Worm (Caenorhabditis elegans) whole organism, L4 larva: ENCODE data around the gene nhr-17.

ENCODE experiments used
- F10B5.3 ChIP-seq: sonication (generic microtip); optimal IDR thresholded peaks from 2 replicates; lab custom pipeline; 2016; ENCODE audit warnings: mild to moderate bottlenecking, missing genetic modification characterization, missing compliant biosample characterization
- F37D6.2 ChIP-seq: sonication (generic microtip); optimal IDR thresholded peaks from 2 replicates; lab custom pipeline; 2016; ENCODE audit warnings: mild to moderate bottlenecking, missing genetic modification characterization, missing compliant biosample characterization
- T20F7.1 ChIP-seq: fragments of 200-800 bp; sonication (Bioruptor generic); optimal IDR thresholded peaks from 2 replicates; lab custom pipeline; 2018; ENCODE audit warnings: mild to moderate bottlenecking, missing genetic modification characterization, missing compliant biosample characterization
- Y48G9A.11 ChIP-seq: fragments of 200-800 bp; sonication (Bioruptor generic); IDR thresholded peaks from 2 replicates; pipeline ENCODE4 v1.3.6; 2022; ENCODE audit warnings: missing genetic modification reagents, missing genetic modification characterization, missing compliant biosample characterization
- Y5F2A.4 ChIP-seq: fragments of 200-800 bp; sonication (Bioruptor generic); optimal IDR thresholded peaks from 2 replicates; lab custom pipeline; 2018; ENCODE audit warnings: mild to moderate bottlenecking, missing genetic modification characterization, missing compliant biosample characterization
- Y75B8A.6 ChIP-seq: fragments of 200-800 bp; sonication (Bioruptor generic); IDR thresholded peaks from 2 replicates; pipeline ENCODE4 v1.3.6; 2022; ENCODE audit warnings: missing genetic modification reagents, missing genetic modification characterization, missing compliant biosample characterization
- ZK337.2 ChIP-seq: fragments of 200-800 bp; sonication (Bioruptor generic); IDR thresholded peaks from 2 replicates; pipeline ENCODE4 v1.3.6; 2022; ENCODE audit warnings: missing genetic modification reagents, missing genetic modification characterization, missing compliant biosample characterization
- ZK546.5 ChIP-seq, 2 experiments: sonication (generic microtip); optimal IDR thresholded peaks; 2 replicates each; lab custom pipeline; 2017; ENCODE audit warnings: missing biosample characterization in 2 of 2, missing genetic modification characterization in 2 of 2
- aha-1 ChIP-seq: fragments of 150-350 bp; peaks from one replicate; lab custom pipeline; 2014; ENCODE audit warnings: missing biosample characterization, missing genetic modification characterization
- aly-2 ChIP-seq: sonication (generic microtip); optimal IDR thresholded peaks from 2 replicates; lab custom pipeline; 2018; ENCODE audit warnings: missing biosample characterization, missing genetic modification characterization
- attf-4 ChIP-seq: sonication (generic microtip); optimal IDR thresholded peaks from 3 replicates; lab custom pipeline; 2017; ENCODE audit warnings: missing biosample characterization, missing genetic modification characterization
- ceh-20 ChIP-seq: fragments of 200-800 bp; sonication (Bioruptor generic); IDR thresholded peaks from 2 replicates; pipeline ENCODE4 v1.3.6; 2022; ENCODE audit warnings: missing genetic modification reagents, missing genetic modification characterization, missing compliant biosample characterization
- ceh-82 ChIP-seq: sonication (generic microtip); optimal IDR thresholded peaks from 2 replicates; lab custom pipeline; 2017; ENCODE audit warnings: missing biosample characterization, missing genetic modification characterization
- ces-1 ChIP-seq: fragments of 150-350 bp; sonication (generic microtip); optimal IDR thresholded peaks from 4 replicates; lab custom pipeline; 2014; ENCODE audit warnings: missing biosample characterization, missing genetic modification reagents, missing genetic modification characterization
- ctbp-1 ChIP-seq: fragments of 200-800 bp; sonication (Bioruptor generic); IDR thresholded peaks from 2 replicates; pipeline ENCODE4 v1.3.6; 2022; ENCODE audit warnings: missing genetic modification reagents, missing genetic modification characterization, missing compliant biosample characterization
- daf-12 ChIP-seq: fragments of 150-350 bp; optimal IDR thresholded peaks from 2 replicates; lab custom pipeline; 2014; ENCODE audit warnings: missing biosample characterization, missing genetic modification reagents, missing genetic modification characterization
- daf-19 ChIP-seq: fragments of 200-800 bp; sonication (Bioruptor generic); conservative IDR thresholded peaks from 2 replicates; pipeline ENCODE4 v1.3.6; 2022; ENCODE audit warnings: missing genetic modification characterization, missing compliant biosample characterization
- dmd-8 ChIP-seq: fragments of 200-800 bp; sonication (Bioruptor generic); IDR thresholded peaks from 2 replicates; pipeline ENCODE4 v1.3.6; 2022; ENCODE audit warnings: missing genetic modification characterization, missing compliant biosample characterization
- dpl-1 ChIP-seq: fragments of 150-350 bp; optimal IDR thresholded peaks from 2 replicates; lab custom pipeline; 2014; ENCODE audit warnings: missing biosample characterization, missing genetic modification reagents, missing genetic modification characterization
- duxl-1 ChIP-seq: sonication (generic microtip); optimal IDR thresholded peaks from 2 replicates; lab custom pipeline; 2016; ENCODE audit warnings: mild to moderate bottlenecking, missing genetic modification characterization, moderate library complexity, missing compliant biosample characterization; ENCODE audit not compliant: poor library complexity
- egl-27 ChIP-seq: sonication (generic microtip); optimal IDR thresholded peaks from 3 replicates; lab custom pipeline; 2017; ENCODE audit warnings: missing biosample characterization, missing genetic modification reagents, missing genetic modification characterization
- egl-43 ChIP-seq: fragments of 200-800 bp; sonication (Bioruptor generic); IDR thresholded peaks from 2 replicates; pipeline ENCODE4 v1.3.6; 2022; ENCODE audit warnings: missing genetic modification reagents, missing genetic modification characterization, missing compliant biosample characterization
- fkh-10 ChIP-seq: fragments of 150-350 bp; optimal IDR thresholded peaks from 2 replicates; lab custom pipeline; 2014; ENCODE audit warnings: missing biosample characterization, missing genetic modification reagents, missing genetic modification characterization
- fos-1 ChIP-seq: fragments of 150-350 bp; optimal IDR thresholded peaks from 2 replicates; lab custom pipeline; 2014; ENCODE audit warnings: missing biosample characterization, missing genetic modification characterization
- hmg-1.1 ChIP-seq: fragments of 200-800 bp; sonication (Bioruptor generic); IDR thresholded peaks from 2 replicates; pipeline ENCODE4 v1.3.6; 2022; ENCODE audit warnings: missing genetic modification reagents, missing genetic modification characterization, missing compliant biosample characterization
- lim-7 ChIP-seq: fragments of 200-800 bp; sonication (Bioruptor generic); IDR thresholded peaks from 2 replicates; pipeline ENCODE4 v1.3.6; 2022; ENCODE audit warnings: missing genetic modification characterization, missing compliant biosample characterization
- lin-1 ChIP-seq: fragments of 200-800 bp; sonication (Bioruptor generic); IDR thresholded peaks from 2 replicates; pipeline ENCODE4 v1.3.6; 2022; ENCODE audit warnings: missing genetic modification reagents, missing genetic modification characterization, missing compliant biosample characterization
- lin-13 ChIP-seq: fragments of 150-350 bp; optimal IDR thresholded peaks from 2 replicates; lab custom pipeline; 2014; ENCODE audit warnings: missing biosample characterization, missing genetic modification reagents, missing genetic modification characterization
- lin-15B ChIP-seq: fragments of 150-350 bp; sonication (generic microtip); optimal IDR thresholded peaks from 3 replicates; lab custom pipeline; 2014; ENCODE audit warnings: missing biosample characterization, missing genetic modification characterization
- lin-39 ChIP-seq: fragments of 150-350 bp; optimal IDR thresholded peaks from 2 replicates; lab custom pipeline; 2014; ENCODE audit warnings: missing biosample characterization, missing genetic modification reagents, missing genetic modification characterization
- lir-3 ChIP-seq: sonication (generic microtip); optimal IDR thresholded peaks from 2 replicates; lab custom pipeline; 2016; ENCODE audit warnings: mild to moderate bottlenecking, missing genetic modification characterization, missing compliant biosample characterization
- lsy-2 ChIP-seq, 2 experiments: fragments of 150-350 bp in 1 of 2; sonication (generic microtip) in 1 of 2; optimal IDR thresholded peaks; 2 replicates each; lab custom pipeline; 2014 to 2017; ENCODE audit warnings: missing biosample characterization in 2 of 2, missing genetic modification characterization in 2 of 2
- madf-5 ChIP-seq, 2 experiments: fragments of 200-800 bp; sonication (Bioruptor generic); IDR thresholded peaks; 2 replicates each; pipeline ENCODE4 v1.3.6; 2022; ENCODE audit warnings: missing compliant biosample characterization in 2 of 2, missing genetic modification characterization in 2 of 2
- madf-9 ChIP-seq: fragments of 200-800 bp; sonication (Bioruptor generic); conservative IDR thresholded peaks from 2 replicates; pipeline ENCODE4 v1.3.6; 2022; ENCODE audit warnings: missing genetic modification reagents, missing genetic modification characterization, missing compliant biosample characterization
- mxl-3 ChIP-seq: fragments of 200-800 bp; sonication (Bioruptor generic); optimal IDR thresholded peaks from 2 replicates; lab custom pipeline; 2018; ENCODE audit warnings: mild to moderate bottlenecking, missing genetic modification characterization, missing compliant biosample characterization
- nhr-10 ChIP-seq: fragments of 150-350 bp; optimal IDR thresholded peaks from 2 replicates; lab custom pipeline; 2014; ENCODE audit warnings: missing biosample characterization, missing genetic modification characterization
- nhr-111 ChIP-seq: fragments of 200-800 bp; sonication (Bioruptor generic); optimal IDR thresholded peaks from 2 replicates; lab custom pipeline; 2018; ENCODE audit warnings: mild to moderate bottlenecking, missing genetic modification characterization, missing compliant biosample characterization
- nhr-237 ChIP-seq: sonication (generic microtip); optimal IDR thresholded peaks from 2 replicates; lab custom pipeline; 2017; ENCODE audit warnings: missing biosample characterization, missing genetic modification characterization
- nhr-25 ChIP-seq: sonication (generic microtip); optimal IDR thresholded peaks from 2 replicates; lab custom pipeline; 2017; ENCODE audit warnings: missing genetic modification characterization, mild to moderate bottlenecking, missing compliant biosample characterization, antibody characterized with exemption, moderate library complexity, borderline replicate concordance; ENCODE audit not compliant: insufficient read depth
- nhr-28 ChIP-seq: fragments of 150-350 bp; optimal IDR thresholded peaks from 2 replicates; lab custom pipeline; 2014; ENCODE audit warnings: missing biosample characterization, missing genetic modification characterization
- nhr-48 ChIP-seq: sonication (generic microtip); optimal IDR thresholded peaks from 2 replicates; lab custom pipeline; 2016; ENCODE audit warnings: mild to moderate bottlenecking, missing genetic modification characterization, missing compliant biosample characterization
- nhr-76 ChIP-seq: fragments of 150-350 bp; optimal IDR thresholded peaks from 2 replicates; lab custom pipeline; 2014; ENCODE audit warnings: missing biosample characterization, missing genetic modification characterization
- nhr-77 ChIP-seq: fragments of 150-350 bp; optimal IDR thresholded peaks from 2 replicates; lab custom pipeline; 2014; ENCODE audit warnings: missing biosample characterization, missing genetic modification characterization
- pha-4 ChIP-seq, 2 experiments: fragments of 150-350 bp in 1 of 2; fragments of 200-800 bp in 1 of 2; sonication (Bioruptor generic) in 1 of 2; IDR thresholded peaks in 1 of 2; optimal IDR thresholded peaks in 1 of 2; 2 replicates each; pipeline versions ENCODE4 v1.3.6 to Lab custom; 2014 to 2022; ENCODE audit warnings: missing genetic modification characterization in 2 of 2, missing genetic modification reagents in 2 of 2, missing biosample characterization in 1 of 2, missing compliant biosample characterization in 1 of 2
- sdz-12 ChIP-seq: fragments of 200-800 bp; sonication (Bioruptor generic); optimal IDR thresholded peaks from 2 replicates; lab custom pipeline; 2018; ENCODE audit warnings: mild to moderate bottlenecking, missing genetic modification characterization, missing compliant biosample characterization
- spr-3 ChIP-seq: fragments of 200-800 bp; sonication (Bioruptor generic); optimal IDR thresholded peaks from 2 replicates; lab custom pipeline; 2018; ENCODE audit warnings: mild to moderate bottlenecking, missing genetic modification characterization, missing compliant biosample characterization
- tag-97 ChIP-seq: fragments of 200-800 bp; sonication (Bioruptor generic); IDR thresholded peaks from 2 replicates; pipeline ENCODE4 v1.3.6; 2022; ENCODE audit warnings: missing genetic modification characterization, missing compliant biosample characterization
- unc-39 ChIP-seq: sonication (generic microtip); optimal IDR thresholded peaks from 2 replicates; lab custom pipeline; 2017; ENCODE audit warnings: missing biosample characterization, missing genetic modification characterization
- unc-62 ChIP-seq, 3 experiments: fragments of 150-350 bp in 1 of 3; sonication (generic microtip); optimal IDR thresholded peaks in 2 of 3; peaks in 1 of 3; 1 replicate in 1 of 3; 2 replicates in 2 of 3; lab custom pipeline; 2014 to 2017; ENCODE audit warnings: missing biosample characterization in 3 of 3, missing genetic modification characterization in 3 of 3, missing genetic modification reagents in 3 of 3, missing genotype in 1 of 3
- zfp-2 ChIP-seq: sonication (generic microtip); optimal IDR thresholded peaks from 2 replicates; lab custom pipeline; 2016; ENCODE audit warnings: mild to moderate bottlenecking, missing genetic modification characterization, missing compliant biosample characterization
- zfp-3 ChIP-seq: fragments of 200-800 bp; sonication (Bioruptor generic); conservative IDR thresholded peaks from 2 replicates; pipeline ENCODE4 v1.3.6; 2022; ENCODE audit warnings: missing genetic modification reagents, missing genetic modification characterization, missing compliant biosample characterization
- zip-11 ChIP-seq: fragments of 200-800 bp; sonication (Bioruptor generic); IDR thresholded peaks from 2 replicates; pipeline ENCODE4 v1.3.6; 2022; ENCODE audit warnings: missing genetic modification characterization, missing compliant biosample characterization

nhr-17 gene

ce11 chrX:12635010-12635409 lies 32.6 kb downstream of the nhr-17 start (continued):
- TF ChIP-seq daf-19 (no peak), egl-27 (tag; lab: Kevin White, UChicago) (no peak), ZK546.5 (tag; optimal IDR thresholded peaks at IDR 0.05; lab: Kevin White, UChicago) (no peak), nhr-76 (tag; lab: Kevin White, UChicago) (no peak), madf-5 (GFP tag; IDR thresholded peaks at IDR 0.05; lab: Robert Waterston, UW) (no peak), attf-4 (tag; lab: Kevin White, UChicago) (no peak), unc-62 (GFP tag; optimal IDR thresholded peaks at IDR 0.05 in 1 of 2; lab: Kevin White, UChicago) (peak in 1 of 2 experiments; percentile 98), unc-62 (tag; optimal IDR thresholded peaks at IDR 0.05; lab: Kevin White, UChicago) (no peak), hmg-1.1 (GFP tag; lab: Robert Waterston, UW) (no peak), daf-12 (no peak), mxl-3 (GFP tag; lab: Kevin White, UChicago) (peak; percentile 51), aly-2 (tag; lab: Kevin White, UChicago) (no peak), zfp-3 (no peak), fos-1 (no peak), duxl-1 (no peak), zip-11 (no peak), F10B5.3 (tag; lab: Kevin White, UChicago) (no peak), F37D6.2 (tag; lab: Kevin White, UChicago) (no peak), spr-3 (GFP tag; lab: Kevin White, UChicago) (no peak), ceh-20 (GFP tag; lab: Robert Waterston, UW) (no peak), nhr-10 (no peak), Y48G9A.11 (GFP tag; lab: Robert Waterston, UW) (no peak), egl-43 (GFP tag; lab: Robert Waterston, UW) (no peak), ces-1 (GFP tag; lab: Kevin White, UChicago) (no peak), zfp-2 (tag; lab: Kevin White, UChicago) (no peak), lin-15B (tag; lab: Kevin White, UChicago) (no peak), fkh-10 (peak; percentile 37), nhr-237 (tag; lab: Kevin White, UChicago) (no peak), unc-39 (no peak), lir-3 (no peak), nhr-28 (peak; percentile 89), nhr-111 (GFP tag; lab: Kevin White, UChicago) (no peak), dpl-1 (GFP tag; lab: Kevin White, UChicago) (peak; percentile 72), aha-1 (tag; lab: Kevin White, UChicago) (no peak), dmd-8 (GFP tag; lab: Robert Waterston, UW) (no peak), lin-39 (tag; lab: Kevin White, UChicago) (no peak), Y75B8A.6 (GFP tag; lab: Robert Waterston, UW) (no peak), nhr-25 (tag; lab: Kevin White, UChicago) (peak; percentile 33), lin-1 (no peak), T20F7.1 (GFP tag; lab: Kevin White, UChicago) (no peak), nhr-77 (tag; lab: Kevin White, UChicago) (peak; percentile 84), madf-9 (GFP tag; lab: Robert Waterston, UW) (no peak), ceh-82 (tag; lab: Kevin White, UChicago) (no peak), tag-97 (GFP tag; lab: Robert Waterston, UW) (no peak), ZK337.2 (GFP tag; lab: Robert Waterston, UW) (no peak), lsy-2 (tag; optimal IDR thresholded peaks at IDR 0.05; lab: Kevin White, UChicago) (peak in 1 of 2 experiments; percentile 69), nhr-48 (tag; lab: Kevin White, UChicago) (peak; percentile 50), lin-13 (GFP tag; lab: Kevin White, UChicago) (peak; percentile 51), Y5F2A.4 (no peak), lim-7 (GFP tag; lab: Robert Waterston, UW) (no peak), sdz-12 (GFP tag; lab: Kevin White, UChicago) (no peak), ctbp-1 (GFP tag; lab: Robert Waterston, UW) (no peak), pha-4 (GFP tag; IDR thresholded peaks at IDR 0.05; lab: Robert Waterston, UW) (no peak), pha-4 (tag; optimal IDR thresholded peaks at IDR 0.05; lab: Kevin White, UChicago) (peak; percentile 90)
